Fruit fly (Drosophila melanogaster): Measurements from ENCODE around the gene Obp22a.
A peak's percentile ranks its signal among the peaks of the same experiment; 100 is the strongest.

Gene Obp22a

dm6 chr2L:2008980-2009954 lies 17.3 kb upstream of the Obp22a start, which contains the start of gene CG4238:
TSS of gene CG4238 (plus strand) at chr2L:2009859.
- TF ChIP-seq CG8478 (optimal IDR thresholded peaks at IDR 0.05) (no peak), CTCF (optimal IDR thresholded peaks at IDR 0.05) (peak; percentile 1 to 30)

dm6 chr2L:2008114-2008513 lies 16.2 kb upstream of the Obp22a start, which contains the start of gene Nplp4:
TSS of gene Nplp4 (plus strand) at chr2L:2008414.
- TF ChIP-seq CTCF (optimal IDR thresholded peaks at IDR 0.05), result no peak
- no peak for TF ChIP-seq CG8478 (optimal IDR thresholded peaks at IDR 0.05)

- TF ChIP-seq CTCF (optimal IDR thresholded peaks at IDR 0.05) (no peak), CG8478 (optimal IDR thresholded peaks at IDR 0.05) (no peak)
Measured at dm6 chr2L:2007093-2007492, 15.1 kb upstream of the Obp22a start, which contains the start of gene CG15353. TSS of gene CG15353 (minus strand) at chr2L:2007193.

- TF ChIP-seq CG8478 (optimal IDR thresholded peaks at IDR 0.05) (no peak), CTCF (optimal IDR thresholded peaks at IDR 0.05) (no peak)
Measured at dm6 chr2L:2006082-2006669, 14.2 kb upstream of the Obp22a start, which contains the start of gene CG33543. TSS of gene CG33543 (minus strand) at chr2L:2006313.

dm6 chr2L:1989278-1989918 lies 2.6 kb downstream of the Obp22a start:
- no peak for TF ChIP-seq CTCF (optimal IDR thresholded peaks at IDR 0.05)
- no peak for TF ChIP-seq CG8478 (optimal IDR thresholded peaks at IDR 0.05)

- TF ChIP-seq CG8478 (optimal IDR thresholded peaks at IDR 0.05), result no peak
- no peak for TF ChIP-seq CTCF (optimal IDR thresholded peaks at IDR 0.05)
Measured at dm6 chr2L:1988192-1988561, 3.8 kb downstream of the Obp22a start, which contains the start of gene Npc2a. TSS of gene Npc2a (plus strand) at chr2L:1988290.

- TF ChIP-seq CTCF (optimal IDR thresholded peaks at IDR 0.05) (no peak), CG8478 (optimal IDR thresholded peaks at IDR 0.05) (no peak)
Measured at dm6 chr2L:1987434-1988191, 4.3 kb downstream of the Obp22a start, which contains the start of gene Got2. TSS of gene Got2 (minus strand) at chr2L:1987758.

dm6 chr2L:1986343-1987280 lies 5.3 kb downstream of the Obp22a start:
- TF ChIP-seq CTCF (optimal IDR thresholded peaks at IDR 0.05), result no peak
- no peak for TF ChIP-seq CG8478 (optimal IDR thresholded peaks at IDR 0.05)

- TF ChIP-seq CG8478 (optimal IDR thresholded peaks at IDR 0.05), result no peak
- TF ChIP-seq CTCF (optimal IDR thresholded peaks at IDR 0.05), result no peak
Measured at dm6 chr2L:1981726-1982367, 10.1 kb downstream of the Obp22a start, which contains the start of gene CG7289. TSS of gene CG7289 (plus strand) at chr2L:1982217.

dm6 chr2L:1980708-1981339 lies 11.1 kb downstream of the Obp22a start, which contains the start of the genes CG15356 and CG15362:
TSS of gene CG15356 (minus strand) at chr2L:1980755.
TSS of gene CG15362 (plus strand) at chr2L:1981176.
- TF ChIP-seq CG8478 (optimal IDR thresholded peaks at IDR 0.05) (no peak), CTCF (optimal IDR thresholded peaks at IDR 0.05) (no peak)

dm6 chr2L:1979196-1979818 lies 12.7 kb downstream of the Obp22a start:
- TF ChIP-seq CG8478 (optimal IDR thresholded peaks at IDR 0.05) (no peak), CTCF (optimal IDR thresholded peaks at IDR 0.05) (no peak)

- TF ChIP-seq CG8478 (optimal IDR thresholded peaks at IDR 0.05), result no peak
- TF ChIP-seq CTCF (optimal IDR thresholded peaks at IDR 0.05), result no peak
Measured at dm6 chr2L:1975473-1975872, 16.5 kb downstream of the Obp22a start.
